Fruit fly (Drosophila melanogaster) whole organism, embryonic: ENCODE measurements around the gene Pex5.
A peak's percentile ranks its signal among the peaks of the same experiment; 100 is the strongest.

Experiments used
- Atf3 ChIP-seq: fragments of 200-800 bp; sonication (Bioruptor generic); optimal IDR thresholded peaks from 3 replicates; lab custom pipeline; 2016; ENCODE audit warnings: missing biosample characterization, missing genetic modification characterization
- BEAF-32 ChIP-seq: fragments of 200-800 bp; sonication (Bioruptor generic); optimal IDR thresholded peaks from 3 replicates; lab custom pipeline; 2017; ENCODE audit warnings: missing biosample characterization, missing genetic modification characterization, mild to moderate bottlenecking, moderate library complexity, missing genetic modification reagents
- Bgb ChIP-seq: fragments of 200-800 bp; sonication (Bioruptor generic); IDR thresholded peaks from 2 replicates; pipeline ENCODE4 v1.3.6; 2022; ENCODE audit warnings: missing biosample characterization, missing genetic modification characterization; ENCODE audit not compliant: partially characterized antibody
- Bteb2 ChIP-seq: fragments of 200-800 bp; sonication (Bioruptor generic); optimal IDR thresholded peaks from 2 replicates; lab custom pipeline; 2016; ENCODE audit warnings: missing biosample characterization, missing genetic modification characterization
- CG10321 ChIP-seq: fragments of 200-800 bp; sonication (Bioruptor generic); IDR thresholded peaks from 2 replicates; pipeline ENCODE4 v1.3.6; 2022; ENCODE audit warnings: missing biosample characterization, missing genetic modification characterization
- CG11398 ChIP-seq: fragments of 200-800 bp; sonication (Bioruptor generic); optimal IDR thresholded peaks from 2 replicates; lab custom pipeline; 2016; ENCODE audit warnings: missing biosample characterization, missing genetic modification characterization
- CG11560 ChIP-seq: fragments of 200-800 bp; sonication (Bioruptor generic); IDR thresholded peaks from 3 replicates; pipeline ENCODE4 v1.3.6; 2022; ENCODE audit warnings: missing biosample characterization, missing genetic modification characterization
- CG13287 ChIP-seq: fragments of 200-800 bp; sonication (Bioruptor generic); IDR thresholded peaks from 2 replicates; pipeline ENCODE4 v1.3.6; 2022; ENCODE audit warnings: missing biosample characterization, missing genetic modification characterization; ENCODE audit not compliant: partially characterized antibody
- CG14710 ChIP-seq: fragments of 200-800 bp; sonication (Bioruptor generic); optimal IDR thresholded peaks from 3 replicates; lab custom pipeline; 2019; ENCODE audit warnings: missing biosample characterization, mild to moderate bottlenecking, missing genetic modification characterization, moderate library complexity
- CG1647 ChIP-seq: fragments of 200-800 bp; sonication (Bioruptor generic); optimal IDR thresholded peaks from 3 replicates; lab custom pipeline; 2016; ENCODE audit warnings: missing biosample characterization, missing genetic modification characterization
- CG2712 ChIP-seq: fragments of 200-800 bp; optimal IDR thresholded peaks from 3 replicates; lab custom pipeline; 2019; ENCODE audit warnings: missing biosample characterization, mild to moderate bottlenecking, missing genetic modification characterization, moderate library complexity
- CG31224 ChIP-seq: fragments of 200-800 bp; sonication (Bioruptor generic); IDR thresholded peaks from 2 replicates; pipeline ENCODE4 v1.3.6; 2022; ENCODE audit warnings: missing biosample characterization, missing genetic modification characterization
- CG3407 ChIP-seq: fragments of 200-800 bp; sonication (Bioruptor generic); optimal IDR thresholded peaks from 2 replicates; lab custom pipeline; 2018; ENCODE audit warnings: missing biosample characterization, mild to moderate bottlenecking, missing genetic modification characterization
- CG34376 ChIP-seq: fragments of 200-800 bp; sonication (Bioruptor generic); optimal IDR thresholded peaks from 2 replicates; lab custom pipeline; 2018; ENCODE audit warnings: missing biosample characterization, mild to moderate bottlenecking, missing genetic modification characterization
- CG4707 ChIP-seq: fragments of 200-800 bp; sonication (Bioruptor generic); optimal IDR thresholded peaks from 2 replicates; lab custom pipeline; 2018; ENCODE audit warnings: missing biosample characterization, mild to moderate bottlenecking, missing genetic modification characterization, moderate library complexity
- CG6175 ChIP-seq: fragments of 200-800 bp; sonication (Bioruptor generic); IDR thresholded peaks from 3 replicates; pipeline ENCODE4 v1.3.6; 2022; ENCODE audit warnings: missing biosample characterization, missing genetic modification characterization
- CG7839 ChIP-seq: fragments of 200-800 bp; sonication (Bioruptor generic); optimal IDR thresholded peaks from 3 replicates; lab custom pipeline; 2018; ENCODE audit warnings: missing biosample characterization, mild to moderate bottlenecking, missing genetic modification characterization, moderate library complexity
- CG9215 ChIP-seq: fragments of 200-800 bp; sonication (Bioruptor generic); IDR thresholded peaks from 2 replicates; pipeline ENCODE4 v1.3.6; 2022; ENCODE audit warnings: missing biosample characterization, missing genetic modification characterization
- CG9609 ChIP-seq: fragments of 200-800 bp; sonication (Bioruptor generic); optimal IDR thresholded peaks from 3 replicates; lab custom pipeline; 2016; ENCODE audit warnings: missing biosample characterization, missing genetic modification characterization
- CrebB ChIP-seq: fragments of 200-800 bp; sonication (Bioruptor generic); optimal IDR thresholded peaks from 3 replicates; lab custom pipeline; 2018; ENCODE audit warnings: missing biosample characterization, mild to moderate bottlenecking, missing genetic modification characterization
- Dfd ChIP-seq, 2 experiments: fragments of >200 bp; optimal IDR thresholded peaks; 2 replicates each; lab custom pipeline; 2017; ENCODE audit warnings: missing biosample characterization in 2 of 2, missing genetic modification characterization in 2 of 2
- Hmx ChIP-seq: fragments of 200-800 bp; sonication (Bioruptor generic); optimal IDR thresholded peaks from 2 replicates; lab custom pipeline; 2016; ENCODE audit warnings: missing biosample characterization, missing genetic modification characterization
- Hr51 ChIP-seq, 2 experiments: fragments of 200-800 bp; sonication (Bioruptor generic); optimal IDR thresholded peaks; 2 replicates in 1 of 2; 3 replicates in 1 of 2; lab custom pipeline; 2016 to 2018; ENCODE audit warnings: missing biosample characterization in 2 of 2, missing genetic modification characterization in 2 of 2, mild to moderate bottlenecking in 1 of 2, moderate library complexity in 1 of 2
- Mad ChIP-seq: fragments of 200-800 bp; sonication (Bioruptor generic); optimal IDR thresholded peaks from 2 replicates; lab custom pipeline; 2016; ENCODE audit warnings: missing biosample characterization, missing genetic modification characterization
- Optix ChIP-seq: fragments of 200-800 bp; sonication (Bioruptor generic); IDR thresholded peaks from 3 replicates; pipeline ENCODE4 v1.3.6; 2022; ENCODE audit warnings: missing biosample characterization, missing genetic modification characterization
- Sox102F ChIP-seq: fragments of 200-800 bp; sonication (Bioruptor generic); optimal IDR thresholded peaks from 2 replicates; lab custom pipeline; 2018; ENCODE audit warnings: missing biosample characterization, mild to moderate bottlenecking, missing genetic modification characterization, moderate library complexity
- Ssrp ChIP-seq: fragments of 200-800 bp; sonication (Bioruptor generic); optimal IDR thresholded peaks from 2 replicates; lab custom pipeline; 2018; ENCODE audit warnings: missing biosample characterization, mild to moderate bottlenecking, missing genetic modification characterization, moderate library complexity
- aop ChIP-seq: fragments of 200-800 bp; sonication (Bioruptor generic); IDR thresholded peaks from 2 replicates; pipeline ENCODE4 v1.3.6; 2022; ENCODE audit warnings: missing biosample characterization, missing genetic modification characterization
- bab2 ChIP-seq: fragments of 200-800 bp; sonication (Bioruptor generic); optimal IDR thresholded peaks from 2 replicates; lab custom pipeline; 2016; ENCODE audit warnings: missing biosample characterization, missing genetic modification characterization
- bsh ChIP-seq, 2 experiments: fragments of 200-800 bp; sonication (Bioruptor generic); optimal IDR thresholded peaks; 2 replicates each; lab custom pipeline; 2017 to 2018; ENCODE audit warnings: mild to moderate bottlenecking in 2 of 2, missing biosample characterization in 2 of 2, missing genetic modification characterization in 2 of 2, moderate library complexity in 1 of 2
- chinmo ChIP-seq: fragments of 200-800 bp; sonication (Bioruptor generic); IDR thresholded peaks from 4 replicates; pipeline ENCODE4 v1.3.6; 2022; ENCODE audit warnings: missing biosample characterization, missing genetic modification characterization; ENCODE audit not compliant: partially characterized antibody
- dan ChIP-seq: fragments of 200-800 bp; sonication (Bioruptor generic); IDR thresholded peaks from 2 replicates; pipeline ENCODE4 v1.3.6; 2022; ENCODE audit warnings: missing biosample characterization, missing genetic modification characterization
- dimm ChIP-seq: fragments of 200-800 bp; sonication (Bioruptor generic); IDR thresholded peaks from 2 replicates; pipeline ENCODE4 v1.3.6; 2022; ENCODE audit warnings: missing biosample characterization, missing genetic modification characterization
- en ChIP-seq: fragments of 200-800 bp; sonication (Bioruptor generic); optimal IDR thresholded peaks from 2 replicates; lab custom pipeline; 2016; ENCODE audit warnings: missing biosample characterization, missing genetic modification characterization
- ewg ChIP-seq: fragments of 200-800 bp; sonication (Bioruptor generic); optimal IDR thresholded peaks from 3 replicates; lab custom pipeline; 2017; ENCODE audit warnings: mild to moderate bottlenecking, missing biosample characterization, missing genetic modification reagents, missing genetic modification characterization
- gem ChIP-seq: fragments of 200-800 bp; sonication (Bioruptor generic); optimal IDR thresholded peaks from 2 replicates; lab custom pipeline; 2019; ENCODE audit warnings: missing biosample characterization, mild to moderate bottlenecking, missing genetic modification characterization, moderate library complexity
- gfzf ChIP-seq: fragments of 200-800 bp; sonication (Bioruptor generic); optimal IDR thresholded peaks from 2 replicates; lab custom pipeline; 2016; ENCODE audit warnings: missing biosample characterization, mild to moderate bottlenecking, missing genetic modification characterization, moderate library complexity
- gro ChIP-seq: fragments of 200-800 bp; sonication (Bioruptor generic); optimal IDR thresholded peaks from 2 replicates; lab custom pipeline; 2016; ENCODE audit warnings: missing biosample characterization, missing genetic modification characterization
- her ChIP-seq: fragments of 200-800 bp; sonication (Bioruptor generic); optimal IDR thresholded peaks from 2 replicates; lab custom pipeline; 2016; ENCODE audit warnings: missing biosample characterization, missing genetic modification characterization
- hkb ChIP-seq, 2 experiments: fragments of 200-800 bp in 1 of 2; fragments of >200 bp in 1 of 2; sonication (Bioruptor generic) in 1 of 2; IDR thresholded peaks in 1 of 2; optimal IDR thresholded peaks in 1 of 2; 2 replicates each; pipeline versions ENCODE4 v1.3.6 to Lab custom; 2017 to 2022; ENCODE audit warnings: missing biosample characterization in 1 of 2, missing genetic modification characterization in 1 of 2
- jing ChIP-seq: fragments of 200-800 bp; sonication (Bioruptor generic); optimal IDR thresholded peaks from 2 replicates; lab custom pipeline; 2018; ENCODE audit warnings: missing biosample characterization, mild to moderate bottlenecking, missing genetic modification characterization
- mam ChIP-seq: fragments of 200-800 bp; sonication (Bioruptor generic); optimal IDR thresholded peaks from 3 replicates; lab custom pipeline; 2016; ENCODE audit warnings: missing biosample characterization, missing genetic modification characterization
- nau ChIP-seq: fragments of 200-800 bp; sonication (Bioruptor generic); optimal IDR thresholded peaks from 3 replicates; lab custom pipeline; 2017; ENCODE audit warnings: missing biosample characterization, mild to moderate bottlenecking, missing genetic modification characterization, missing genetic modification reagents
- otp ChIP-seq: fragments of 200-800 bp; sonication (Bioruptor generic); IDR thresholded peaks from 3 replicates; pipeline ENCODE4, ENCODE4 v1.3.6; 2022; ENCODE audit warnings: missing biosample characterization, missing genetic modification characterization
- pho ChIP-seq: fragments of 200-800 bp; sonication (Bioruptor generic); optimal IDR thresholded peaks from 2 replicates; lab custom pipeline; 2016; ENCODE audit warnings: missing biosample characterization, missing genetic modification characterization
- pum ChIP-seq: fragments of 200-800 bp; sonication (Bioruptor generic); optimal IDR thresholded peaks from 2 replicates; lab custom pipeline; 2016; ENCODE audit warnings: missing biosample characterization, missing genetic modification characterization
- rib ChIP-seq: fragments of 200-800 bp; sonication (Bioruptor generic); IDR thresholded peaks from 2 replicates; pipeline ENCODE4 v1.3.6; 2022; ENCODE audit warnings: missing biosample characterization, missing genetic modification characterization
- tap ChIP-seq: fragments of 200-800 bp; optimal IDR thresholded peaks from 3 replicates; lab custom pipeline; 2019; ENCODE audit warnings: missing biosample characterization, mild to moderate bottlenecking, missing genetic modification characterization, moderate library complexity
- tll ChIP-seq, 2 experiments: fragments of 200-800 bp in 1 of 2; fragments of >200 bp in 1 of 2; sonication (Bioruptor generic) in 1 of 2; optimal IDR thresholded peaks; 2 replicates each; lab custom pipeline; 2017 to 2019; ENCODE audit warnings: missing biosample characterization in 2 of 2, missing genetic modification characterization in 2 of 2, mild to moderate bottlenecking in 1 of 2, moderate library complexity in 1 of 2
- wek ChIP-seq: fragments of 200-800 bp; sonication (Bioruptor generic); optimal IDR thresholded peaks from 3 replicates; lab custom pipeline; 2018; ENCODE audit warnings: missing biosample characterization, mild to moderate bottlenecking, missing genetic modification characterization, moderate library complexity

Pex5 gene

dm6 chrX:1889926-1890325 lies 21.1 kb upstream of the Pex5 start, which contains the start of the genes trr and mRpL16 (continued):
- TF ChIP-seq Hmx (GFP tag; lab: Kevin White, UChicago) (no peak), gem (tag; lab: Kevin White, UChicago) (no peak), mam (GFP tag; lab: Kevin White, UChicago) (peak; percentile 16), bab2 (GFP tag; lab: Kevin White, UChicago) (peak; percentile 38), pho (GFP tag; lab: Kevin White, UChicago) (peak; percentile 53), CG13287 (GFP tag; lab: Robert Waterston, UW) (peak; percentile 82), nau (no peak), Hr51 (GFP tag; optimal IDR thresholded peaks at IDR 0.05; lab: Kevin White, UChicago) (peak in 1 of 2 experiments; percentile 13), CG1647 (GFP tag; lab: Kevin White, UChicago) (no peak), CG3407 (GFP tag; lab: Kevin White, UChicago) (no peak), BEAF-32 (GFP tag; lab: Kevin White, UChicago) (peak; percentile 86), CG14710 (tag; lab: Kevin White, UChicago) (peak; percentile 77), Atf3 (peak; percentile 36), CG6175 (GFP tag; lab: Robert Waterston, UW) (peak; percentile 92), ewg (GFP tag; lab: Kevin White, UChicago) (peak; percentile 4), hkb (optimal IDR thresholded peaks at IDR 0.05; lab: Kevin White, UChicago) (no peak), hkb (GFP tag; IDR thresholded peaks at IDR 0.05; lab: Robert Waterston, UW) (no peak), her (GFP tag; lab: Kevin White, UChicago) (no peak), dan (GFP tag; lab: Robert Waterston, UW) (no peak), en (GFP tag; lab: Kevin White, UChicago) (no peak), chinmo (0 out of 4 replicates have a peak, but pooled peaks have one; percentile 59), CG4707 (GFP tag; lab: Kevin White, UChicago) (no peak), gro (GFP tag; lab: Kevin White, UChicago) (no peak), Optix (GFP tag; lab: Robert Waterston, UW) (0 out of 3 replicates have a peak, but pooled peaks have one; percentile 40), wek (GFP tag; lab: Kevin White, UChicago) (no peak), CG7839 (no peak), gfzf (GFP tag; lab: Kevin White, UChicago) (peak; percentile 75), CG11560 (peak; percentile 55; the same call in 1 of the 3 replicates), bsh (GFP tag; optimal IDR thresholded peaks at IDR 0.05; lab: Kevin White, UChicago) (peak in 1 of 2 experiments; percentile 33), Ssrp (tag; lab: Kevin White, UChicago) (no peak), CG11398 (GFP tag; lab: Kevin White, UChicago) (peak; percentile 27), Bteb2 (no peak), CG2712 (tag; lab: Kevin White, UChicago) (peak; percentile 65), CG10321 (GFP tag; lab: Robert Waterston, UW) (no peak), CG34376 (no peak), CrebB (peak; percentile 2), CG9215 (GFP tag; lab: Robert Waterston, UW) (peak; percentile 44; the same call in 1 of the 2 replicates), pum (GFP tag; lab: Kevin White, UChicago) (peak; percentile 33), aop (no peak), dimm (GFP tag; lab: Robert Waterston, UW) (no peak), Sox102F (no peak), Bgb (peak; percentile 66), tll (GFP tag; optimal IDR thresholded peaks at IDR 0.05; lab: Kevin White, UChicago) (no peak), jing (GFP tag; lab: Kevin White, UChicago) (no peak), Mad (peak; percentile 58), CG9609 (GFP tag; lab: Kevin White, UChicago) (peak; percentile 22), Dfd (GFP tag; optimal IDR thresholded peaks at IDR 0.05; lab: Kevin White, UChicago) (no peak), CG31224 (GFP tag; lab: Robert Waterston, UW) (0 out of 2 replicates have a peak, but pooled peaks have one; percentile 16), otp (GFP tag; lab: Robert Waterston, UW) (no peak), rib (GFP tag; lab: Robert Waterston, UW) (no peak), tap (tag; lab: Kevin White, UChicago) (no peak)
